Worm (Caenorhabditis elegans): ENCODE data around the gene C04C3.7.
A peak's percentile ranks its signal among the peaks of the same experiment; 100 is the strongest.
"Not testable (repeated sequence)": the region's sequence is repeated elsewhere in the genome, so short reads cannot be mapped to it uniquely, and the experiment has no call there.

C04C3.7 gene

ce11 chrIV:3395581-3395980 lies 37.7 kb downstream of the C04C3.7 start, which contains the start of gene C04C3.14:
C04C3.14 (plus strand) TSS chrIV:3395881.
- TF ChIP-seq ztf-4 (tag; optimal IDR thresholded peaks at IDR 0.05) (no peak), grh-1 (GFP tag; IDR thresholded peaks at IDR 0.05) (no peak), jun-1 (tag; optimal IDR thresholded peaks at IDR 0.05) (no peak), fkh-8 (tag; optimal IDR thresholded peaks at IDR 0.05) (no peak), pag-3 (tag; optimal IDR thresholded peaks at IDR 0.05; ENCODE audit: borderline replicate concordance, insufficient read depth) (no peak)

DNA sequence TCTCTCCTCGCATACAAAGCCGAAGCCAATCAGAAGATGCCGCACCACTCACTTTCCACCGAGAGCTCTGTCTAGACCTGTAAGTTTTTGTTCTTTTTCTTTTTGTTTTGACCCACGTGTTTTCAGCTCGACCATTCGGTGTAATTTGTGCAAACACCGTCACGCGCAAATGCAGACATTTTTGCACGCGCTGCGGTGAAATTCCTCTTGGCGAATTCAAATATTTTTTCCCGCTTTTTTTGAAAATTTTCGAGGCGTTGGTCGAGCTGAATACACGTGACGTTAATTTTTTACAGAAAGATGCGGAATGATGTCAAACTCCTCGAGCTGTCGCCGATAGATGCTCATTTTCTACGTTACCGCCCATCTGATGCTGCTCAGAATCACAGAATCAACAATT lies 39.2 kb downstream of the C04C3.7 start, which contains the start of gene C04C3.4:
Gene C04C3.4 (plus strand): TSS at position 301 of the 400 bp plus-strand sequence.
- TF ChIP-seq nhr-71 (tag; optimal IDR thresholded peaks at IDR 0.05); hlh-17 (GFP tag; optimal IDR thresholded peaks at IDR 0.05; ENCODE audit: borderline replicate concordance); irx-1 (tag; optimal IDR thresholded peaks at IDR 0.05): not testable (repeated sequence)

DNA sequence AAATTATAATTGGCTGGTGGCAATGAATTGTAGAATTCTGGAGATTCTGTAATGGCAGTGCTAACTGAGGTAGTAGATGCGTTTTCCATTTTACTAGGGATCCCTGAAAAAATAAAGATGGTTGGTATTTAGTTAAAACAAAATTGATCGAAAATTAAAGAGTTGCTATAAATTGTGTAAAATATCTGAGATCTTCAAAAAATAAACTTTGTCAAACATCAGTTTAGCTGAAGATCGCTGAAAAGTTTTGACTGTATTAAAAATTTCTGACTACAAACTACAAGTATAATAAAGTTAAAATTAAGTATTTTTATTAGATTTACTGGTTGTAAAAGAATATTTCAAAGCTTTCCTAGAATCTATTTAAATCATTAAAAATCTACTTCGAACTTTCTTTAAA lies 43.3 kb downstream of the C04C3.7 start, which contains the start of gene B0546.5:
Gene B0546.5 (minus strand): TSS at position 101 of the 400 bp plus-strand sequence.
- not testable (repeated sequence) for TF ChIP-seq zag-1 (tag; optimal IDR thresholded peaks at IDR 0.05); dpl-1 (GFP tag; optimal IDR thresholded peaks at IDR 0.05); fkh-4 (tag; optimal IDR thresholded peaks at IDR 0.05; ENCODE audit: borderline replicate concordance)

DNA sequence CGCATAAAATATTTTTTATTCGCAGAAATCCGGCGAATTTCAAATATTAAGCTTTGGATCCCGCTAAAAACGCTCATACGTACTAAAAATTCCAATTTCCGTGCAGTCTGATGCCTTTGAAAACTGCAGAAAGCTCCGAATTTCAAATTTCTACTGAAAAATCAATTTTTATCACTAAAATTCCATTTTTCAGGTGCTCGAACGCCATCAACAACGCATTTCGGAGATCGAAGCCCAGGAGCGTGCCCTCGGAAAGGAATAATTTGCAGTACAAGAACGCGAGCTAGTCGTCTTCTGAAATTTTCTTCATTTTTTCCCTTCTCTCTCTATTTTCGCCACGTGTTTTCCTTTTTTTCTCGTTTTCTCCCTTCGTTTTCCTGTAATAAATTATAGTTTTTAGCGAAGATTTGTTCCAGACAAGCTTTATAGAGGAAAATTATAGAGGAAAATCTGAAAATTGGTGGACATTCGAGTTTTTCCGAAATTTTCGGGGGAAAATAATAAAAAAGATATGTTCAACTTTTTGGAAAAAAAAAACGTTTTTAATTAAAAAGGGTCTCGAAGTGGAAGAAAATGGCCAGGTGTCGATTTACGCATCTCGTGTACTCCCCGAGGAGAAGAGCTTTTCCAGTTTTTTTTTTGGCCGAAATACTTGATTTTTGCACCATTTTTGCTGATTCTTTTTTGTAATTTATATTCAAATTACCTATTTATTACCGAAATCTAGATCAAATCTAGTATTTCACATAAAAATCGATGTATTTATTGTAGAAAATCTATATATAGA lies 46.6 kb downstream of the C04C3.7 start:
- TF ChIP-seq ama-1 (optimal IDR thresholded peaks at IDR 0.05) (peak; percentile 18), nhr-90 (tag; optimal IDR thresholded peaks at IDR 0.05; ENCODE audit: poor library complexity) (peak; percentile 28), F16B12.6 (tag; optimal IDR thresholded peaks at IDR 0.05) (no peak), nhr-76 (tag; optimal IDR thresholded peaks at IDR 0.05) (no peak), lir-3 (tag; optimal IDR thresholded peaks at IDR 0.05; ENCODE audit: poor library complexity) (no peak)

- TF ChIP-seq C16A3.4 (tag; optimal IDR thresholded peaks at IDR 0.05) (peak; percentile 53), C34B4.2 (tag; optimal IDR thresholded peaks at IDR 0.05) (no peak), snpc-4 (tag; optimal IDR thresholded peaks at IDR 0.05) (peak; percentile 26), dsc-1 (tag; optimal IDR thresholded peaks at IDR 0.05) (peak; percentile 14), nhr-237 (tag; optimal IDR thresholded peaks at IDR 0.05) (no peak), skn-1 (tag; optimal IDR thresholded peaks at IDR 0.05) (peak; percentile 57), lin-14 (GFP tag; optimal IDR thresholded peaks at IDR 0.05) (peak; percentile 60), aly-2 (tag; optimal IDR thresholded peaks at IDR 0.05) (peak; percentile 20), lin-15B (tag; optimal IDR thresholded peaks at IDR 0.05) (peak; percentile 61), grh-1 (GFP tag; IDR thresholded peaks at IDR 0.05) (no peak; the same call in 1 of the 2 replicates), swsn-7 (tag; optimal IDR thresholded peaks at IDR 0.05) (peak; percentile 65), jun-1 (tag; optimal IDR thresholded peaks at IDR 0.05) (no peak), ceh-90 (tag; optimal IDR thresholded peaks at IDR 0.05) (no peak), elt-2 (tag; optimal IDR thresholded peaks at IDR 0.05) (peak; percentile 14), nhr-90 (tag; optimal IDR thresholded peaks at IDR 0.05; ENCODE audit: poor library complexity) (peak; percentile 41), pax-3 (tag; optimal IDR thresholded peaks at IDR 0.05) (peak; percentile 12), pqm-1 (tag; optimal IDR thresholded peaks at IDR 0.05) (no peak), nhr-11 (tag; optimal IDR thresholded peaks at IDR 0.05) (peak; percentile 18), nhr-20 (tag; optimal IDR thresholded peaks at IDR 0.05) (peak; percentile 66), nhr-76 (tag; optimal IDR thresholded peaks at IDR 0.05) (no peak), dpl-1 (GFP tag; optimal IDR thresholded peaks at IDR 0.05) (peak; percentile 90 to 94 (median 91)), ztf-11 (tag; optimal IDR thresholded peaks at IDR 0.05) (peak in 1 of 2 experiments; percentile 12), alr-1 (tag; optimal IDR thresholded peaks at IDR 0.05; ENCODE audit: borderline replicate concordance) (no peak), ama-1 (optimal IDR thresholded peaks at IDR 0.05) (no peak), fkh-10 (GFP tag; optimal IDR thresholded peaks at IDR 0.05) (peak; percentile 21), nhr-84 (tag; optimal IDR thresholded peaks at IDR 0.05) (no peak), irx-1 (tag; optimal IDR thresholded peaks at IDR 0.05) (no peak), fkh-4 (tag; optimal IDR thresholded peaks at IDR 0.05; ENCODE audit: borderline replicate concordance) (no peak), pag-3 (tag; optimal IDR thresholded peaks at IDR 0.05; ENCODE audit: borderline replicate concordance, insufficient read depth) (no peak), fkh-8 (tag; optimal IDR thresholded peaks at IDR 0.05) (peak; percentile 59), sptf-1 (tag; optimal IDR thresholded peaks at IDR 0.05) (no peak), unc-98 (GFP tag; IDR thresholded peaks at IDR 0.05) (0 out of 2 replicates have a peak, but pooled peaks have one; percentile 34)
These were observed 47.7 kb downstream of the C04C3.7 start, which contains the start of gene mai-2 for ce11 chrIV:3385337-3386215. mai-2 (plus strand) TSS chrIV:3385910.

All from whole organism, L1 larva.